Worm (Caenorhabditis elegans) whole organism, late embryonic: ENCODE results near the gene F01F1.15.

ENCODE experiments used
- ceh-14 ChIP-seq: sonication (generic microtip); optimal IDR thresholded peaks from 2 replicates; lab custom pipeline; 2016; ENCODE audit warnings: missing genotype, missing genetic modification characterization, missing compliant biosample characterization
- ceh-30 ChIP-seq: fragments of 150-350 bp; optimal IDR thresholded peaks from 2 replicates; lab custom pipeline; 2014; ENCODE audit warnings: missing biosample characterization, missing genetic modification characterization
- ceh-34 ChIP-seq: sonication (generic microtip); optimal IDR thresholded peaks from 2 replicates; lab custom pipeline; 2016; ENCODE audit warnings: mild to moderate bottlenecking, missing genetic modification characterization, missing compliant biosample characterization
- dmd-4 ChIP-seq: sonication (generic microtip); optimal IDR thresholded peaks from 2 replicates; lab custom pipeline; 2016; ENCODE audit warnings: borderline replicate concordance, missing genetic modification characterization, missing compliant biosample characterization
- ets-4 ChIP-seq: sonication (generic microtip); optimal IDR thresholded peaks from 2 replicates; lab custom pipeline; 2016; ENCODE audit warnings: missing genetic modification characterization, missing compliant biosample characterization
- eyg-1 ChIP-seq: sonication (generic microtip); optimal IDR thresholded peaks from 2 replicates; lab custom pipeline; 2016; ENCODE audit warnings: missing genotype, missing genetic modification characterization, missing compliant biosample characterization
- fkh-10 ChIP-seq: fragments of 150-350 bp; optimal IDR thresholded peaks from 2 replicates; lab custom pipeline; 2014; ENCODE audit warnings: missing biosample characterization, missing genetic modification reagents, missing genetic modification characterization
- madf-2 ChIP-seq: sonication (generic microtip); optimal IDR thresholded peaks from 2 replicates; lab custom pipeline; 2017; ENCODE audit warnings: missing genetic modification characterization, missing compliant biosample characterization
- nfya-1 ChIP-seq: sonication (generic microtip); optimal IDR thresholded peaks from 2 replicates; lab custom pipeline; 2017; ENCODE audit warnings: missing genetic modification characterization, mild to moderate bottlenecking, missing compliant biosample characterization, antibody characterized with exemption, moderate library complexity
- nhr-11 ChIP-seq: fragments of 150-350 bp; optimal IDR thresholded peaks from 2 replicates; lab custom pipeline; 2014; ENCODE audit warnings: missing biosample characterization, missing genetic modification characterization
- unc-3 ChIP-seq, 2 experiments: fragments of 200-800 bp in 1 of 2; sonication (Bioruptor generic) in 1 of 2; sonication (generic microtip) in 1 of 2; conservative IDR thresholded peaks in 1 of 2; optimal IDR thresholded peaks in 1 of 2; 2 replicates each; pipeline versions ENCODE4 v1.3.6 to Lab custom; 2016 to 2022; ENCODE audit warnings: missing compliant biosample characterization in 2 of 2, missing genetic modification characterization in 2 of 2, missing genetic modification reagents in 1 of 2
- unc-42 ChIP-seq: sonication (generic microtip); optimal IDR thresholded peaks from 2 replicates; lab custom pipeline; 2016; ENCODE audit warnings: missing genotype, missing genetic modification characterization, missing compliant biosample characterization

ce11 chrIII:5863774-5864173 lies 5.6 kb downstream of the F01F1.15 start, which contains the start of gene dnpp-1:
- TF ChIP-seq ceh-34 (tag; lab: Kevin White, UChicago) (no peak), dmd-4 (tag; lab: Kevin White, UChicago) (no peak), ceh-14 (tag; lab: Kevin White, UChicago) (no peak), eyg-1 (tag; lab: Kevin White, UChicago) (no peak), ceh-30 (tag; lab: Kevin White, UChicago) (no peak), unc-42 (no peak), unc-3 (GFP tag; conservative IDR thresholded peaks at IDR 0.05; lab: Robert Waterston, UW) (no peak), unc-3 (tag; optimal IDR thresholded peaks at IDR 0.05; lab: Kevin White, UChicago) (no peak), nfya-1 (no peak), fkh-10 (GFP tag; lab: Kevin White, UChicago) (no peak), nhr-11 (tag; lab: Kevin White, UChicago) (no peak), ets-4 (tag; lab: Kevin White, UChicago) (no peak), madf-2 (tag; lab: Kevin White, UChicago) (no peak)
